Worm (Caenorhabditis elegans): ENCODE data around the gene F42C5.6.

- TF ChIP-seq F13H6.1 (tag; optimal IDR thresholded peaks at IDR 0.05) (no peak), ceh-48 (tag; optimal IDR thresholded peaks at IDR 0.05) (no peak), ceh-9 (tag; optimal IDR thresholded peaks at IDR 0.05) (no peak), ceh-6 (GFP tag; optimal IDR thresholded peaks at IDR 0.05) (no peak), K02D7.2 (tag; optimal IDR thresholded peaks at IDR 0.05) (no peak), ahr-1 (tag; optimal IDR thresholded peaks at IDR 0.05) (no peak), ama-1 (optimal IDR thresholded peaks at IDR 0.05) (no peak), Y22D7AL.16 (tag; optimal IDR thresholded peaks at IDR 0.05) (no peak)
Observed at ce11 chrIV:7346751-7347150, 37.9 kb upstream of the F42C5.6 start, which contains the start of gene daf-42.
